Worm (Caenorhabditis elegans) whole organism, L1 larva: Measurements from ENCODE around the gene Y110A2AL.5.
A peak's percentile ranks its signal among the peaks of the same experiment; 100 is the strongest.

Experiments used
- C04F5.9 ChIP-seq: sonication (generic microtip); optimal IDR thresholded peaks from 2 replicates; lab custom pipeline; 2016; ENCODE audit warnings: missing genetic modification characterization, missing compliant biosample characterization
- C16A3.4 ChIP-seq: fragments of 150-350 bp; optimal IDR thresholded peaks from 2 replicates; lab custom pipeline; 2014; ENCODE audit warnings: missing biosample characterization, missing genetic modification characterization
- F16B12.6 ChIP-seq: fragments of 150-350 bp; optimal IDR thresholded peaks from 2 replicates; lab custom pipeline; 2014; ENCODE audit warnings: missing biosample characterization, missing genetic modification characterization
- Y116A8C.19 ChIP-seq: sonication (generic microtip); optimal IDR thresholded peaks from 2 replicates; lab custom pipeline; 2016; ENCODE audit warnings: missing compliant biosample characterization, missing genetic modification characterization, borderline replicate concordance
- aha-1 ChIP-seq: fragments of 150-350 bp; optimal IDR thresholded peaks from 2 replicates; lab custom pipeline; 2014; ENCODE audit warnings: missing biosample characterization, missing genetic modification characterization
- alr-1 ChIP-seq: fragments of 200-800 bp; sonication (Bioruptor generic); optimal IDR thresholded peaks from 2 replicates; lab custom pipeline; 2018; ENCODE audit warnings: borderline replicate concordance, mild to moderate bottlenecking, missing genetic modification characterization, missing compliant biosample characterization
- aly-2 ChIP-seq: fragments of 150-350 bp; optimal IDR thresholded peaks from 2 replicates; lab custom pipeline; 2014; ENCODE audit warnings: missing biosample characterization, missing genetic modification characterization
- ama-1 ChIP-seq: fragments of 150-350 bp; optimal IDR thresholded peaks from 2 replicates; lab custom pipeline; 2014
- ceh-63 ChIP-seq: fragments of 200-800 bp; sonication (Bioruptor generic); optimal IDR thresholded peaks from 2 replicates; lab custom pipeline; 2018; ENCODE audit warnings: mild to moderate bottlenecking, missing genetic modification characterization, missing compliant biosample characterization
- ceh-88 ChIP-seq: fragments of 200-800 bp; sonication (Bioruptor generic); IDR thresholded peaks from 2 replicates; pipeline ENCODE4 v1.3.6; 2022; ENCODE audit warnings: missing genetic modification characterization, missing compliant biosample characterization
- ces-1 ChIP-seq: fragments of 150-350 bp; optimal IDR thresholded peaks from 2 replicates; lab custom pipeline; 2014; ENCODE audit warnings: missing biosample characterization, missing genetic modification reagents, missing genetic modification characterization
- dsc-1 ChIP-seq: sonication (generic microtip); optimal IDR thresholded peaks from 2 replicates; lab custom pipeline; 2016; ENCODE audit warnings: mild to moderate bottlenecking, missing genetic modification characterization, missing compliant biosample characterization
- efl-1 ChIP-seq, 4 experiments: fragments of 150-350 bp; optimal IDR thresholded peaks in 3 of 4; peaks in 1 of 4; 1 replicate in 1 of 4; 2 replicates in 3 of 4; lab custom pipeline; 2014; ENCODE audit warnings: missing biosample characterization in 2 of 4, missing genetic modification characterization in 2 of 4, missing genetic modification reagents in 2 of 4
- efl-3 ChIP-seq: fragments of 200-800 bp; sonication (Bioruptor generic); optimal IDR thresholded peaks from 2 replicates; lab custom pipeline; 2018; ENCODE audit warnings: mild to moderate bottlenecking, missing genetic modification characterization, missing compliant biosample characterization
- egl-13 ChIP-seq: sonication (generic microtip); optimal IDR thresholded peaks from 2 replicates; lab custom pipeline; 2016; ENCODE audit warnings: missing genotype, missing genetic modification reagents, missing genetic modification characterization, missing compliant biosample characterization
- elt-3 ChIP-seq, 6 experiments: fragments of 150-350 bp in 1 of 6; sonication (generic microtip); optimal IDR thresholded peaks; 2 replicates each; lab custom pipeline; 2017 to 2018; ENCODE audit warnings: missing biosample characterization in 6 of 6, missing genetic modification characterization in 6 of 6, inconsistent platforms in 1 of 6
- fkh-10 ChIP-seq: sonication (generic microtip); optimal IDR thresholded peaks from 2 replicates; lab custom pipeline; 2017; ENCODE audit warnings: missing biosample characterization, missing genetic modification reagents, missing genetic modification characterization
- fkh-4 ChIP-seq: sonication (generic microtip); optimal IDR thresholded peaks from 2 replicates; lab custom pipeline; 2016; ENCODE audit warnings: missing compliant biosample characterization, missing genetic modification characterization, borderline replicate concordance
- fos-1 ChIP-seq: fragments of 150-350 bp; optimal IDR thresholded peaks from 2 replicates; lab custom pipeline; 2014; ENCODE audit warnings: missing biosample characterization, missing genetic modification characterization
- hlh-4 ChIP-seq: sonication (generic microtip); optimal IDR thresholded peaks from 2 replicates; lab custom pipeline; 2016; ENCODE audit warnings: mild to moderate bottlenecking, missing genetic modification characterization, missing compliant biosample characterization
- lin-13 ChIP-seq: fragments of 150-350 bp; optimal IDR thresholded peaks from 2 replicates; lab custom pipeline; 2014; ENCODE audit warnings: missing biosample characterization, missing genetic modification reagents, missing genetic modification characterization
- lin-35 ChIP-seq, 2 experiments: fragments of 150-350 bp; optimal IDR thresholded peaks; 2 replicates each; lab custom pipeline; 2014; ENCODE audit warnings: missing biosample characterization in 2 of 2, missing genetic modification characterization in 2 of 2, missing genetic modification reagents in 2 of 2
- lin-39 ChIP-seq: fragments of 150-350 bp; optimal IDR thresholded peaks from 2 replicates; lab custom pipeline; 2014; ENCODE audit warnings: missing biosample characterization, missing genetic modification reagents, missing genetic modification characterization
- lir-3 ChIP-seq: sonication (generic microtip); optimal IDR thresholded peaks from 2 replicates; lab custom pipeline; 2016; ENCODE audit warnings: mild to moderate bottlenecking, missing genetic modification characterization, moderate library complexity, missing compliant biosample characterization; ENCODE audit not compliant: poor library complexity
- lsy-2 ChIP-seq, 2 experiments: fragments of 150-350 bp; optimal IDR thresholded peaks; 2 replicates each; lab custom pipeline; 2014; ENCODE audit warnings: missing biosample characterization in 2 of 2, missing genetic modification characterization in 2 of 2
- mab-9 ChIP-seq: fragments of 200-800 bp; sonication (Bioruptor generic); IDR thresholded peaks from 2 replicates; pipeline ENCODE4 v1.3.6; 2022; ENCODE audit warnings: missing genetic modification reagents, missing genetic modification characterization, missing compliant biosample characterization
- mef-2 ChIP-seq: fragments of 150-350 bp; optimal IDR thresholded peaks from 2 replicates; lab custom pipeline; 2014; ENCODE audit warnings: missing biosample characterization, missing genetic modification characterization
- nhr-11 ChIP-seq: fragments of 150-350 bp; optimal IDR thresholded peaks from 2 replicates; lab custom pipeline; 2014; ENCODE audit warnings: missing biosample characterization, missing genetic modification characterization
- nhr-19 ChIP-seq: fragments of 200-800 bp; sonication (Bioruptor generic); conservative IDR thresholded peaks from 2 replicates; pipeline ENCODE4 v1.3.6; 2022; ENCODE audit warnings: missing genetic modification characterization, missing compliant biosample characterization
- nhr-28 ChIP-seq: fragments of 150-350 bp; optimal IDR thresholded peaks from 2 replicates; lab custom pipeline; 2014; ENCODE audit warnings: missing biosample characterization, missing genetic modification characterization
- nhr-47 ChIP-seq: sonication (generic microtip); optimal IDR thresholded peaks from 2 replicates; lab custom pipeline; 2016; ENCODE audit warnings: mild to moderate bottlenecking, missing genetic modification characterization, moderate library complexity, missing compliant biosample characterization
- nhr-76 ChIP-seq: sonication (generic microtip); optimal IDR thresholded peaks from 2 replicates; lab custom pipeline; 2017; ENCODE audit warnings: missing biosample characterization, missing genetic modification characterization
- nhr-84 ChIP-seq: sonication (generic microtip); optimal IDR thresholded peaks from 2 replicates; lab custom pipeline; 2017; ENCODE audit warnings: missing biosample characterization, missing genetic modification characterization
- nhr-90 ChIP-seq: sonication (generic microtip); optimal IDR thresholded peaks from 2 replicates; lab custom pipeline; 2016; ENCODE audit warnings: mild to moderate bottlenecking, missing genetic modification characterization, missing compliant biosample characterization; ENCODE audit not compliant: poor library complexity
- pag-3 ChIP-seq: sonication (generic microtip); optimal IDR thresholded peaks from 2 replicates; lab custom pipeline; 2017; ENCODE audit warnings: missing genetic modification characterization, mild to moderate bottlenecking, missing compliant biosample characterization, antibody characterized with exemption, borderline replicate concordance; ENCODE audit not compliant: insufficient read depth
- pax-3 ChIP-seq: fragments of 200-800 bp; sonication (Bioruptor generic); optimal IDR thresholded peaks from 2 replicates; lab custom pipeline; 2018; ENCODE audit warnings: mild to moderate bottlenecking, missing genetic modification characterization, moderate library complexity, missing compliant biosample characterization
- pqm-1 ChIP-seq: sonication (generic microtip); optimal IDR thresholded peaks from 3 replicates; lab custom pipeline; 2017; ENCODE audit warnings: missing biosample characterization, missing genetic modification characterization
- rnt-1 ChIP-seq: sonication (generic microtip); optimal IDR thresholded peaks from 2 replicates; lab custom pipeline; 2016; ENCODE audit warnings: mild to moderate bottlenecking, missing genetic modification characterization, moderate library complexity, missing compliant biosample characterization
- skn-1 ChIP-seq: fragments of 150-350 bp; optimal IDR thresholded peaks from 2 replicates; lab custom pipeline; 2014; ENCODE audit warnings: missing biosample characterization, missing genetic modification characterization
- sox-4 ChIP-seq: sonication (generic microtip); optimal IDR thresholded peaks from 2 replicates; lab custom pipeline; 2016; ENCODE audit warnings: missing genetic modification characterization, missing compliant biosample characterization
- sptf-1 ChIP-seq: fragments of 150-350 bp; optimal IDR thresholded peaks from 2 replicates; lab custom pipeline; 2014; ENCODE audit warnings: missing biosample characterization, missing genetic modification characterization
- sup-37 ChIP-seq: fragments of 200-800 bp; sonication (Bioruptor generic); optimal IDR thresholded peaks from 2 replicates; lab custom pipeline; 2018; ENCODE audit warnings: mild to moderate bottlenecking, missing genetic modification characterization, missing compliant biosample characterization
- swsn-7 ChIP-seq: sonication (generic microtip); optimal IDR thresholded peaks from 2 replicates; lab custom pipeline; 2016; ENCODE audit warnings: missing genetic modification characterization, missing compliant biosample characterization
- tlp-1 ChIP-seq: fragments of 150-350 bp; optimal IDR thresholded peaks from 2 replicates; lab custom pipeline; 2014; ENCODE audit warnings: missing biosample characterization, missing genetic modification characterization
- unc-30 ChIP-seq: sonication (generic microtip); optimal IDR thresholded peaks from 2 replicates; lab custom pipeline; 2017; ENCODE audit warnings: missing biosample characterization, missing genetic modification characterization
- unc-86 ChIP-seq: sonication (generic microtip); optimal IDR thresholded peaks from 2 replicates; lab custom pipeline; 2016; ENCODE audit warnings: missing genetic modification characterization, missing compliant biosample characterization
- unc-98 ChIP-seq: fragments of 200-800 bp; sonication (Bioruptor generic); IDR thresholded peaks from 2 replicates; pipeline ENCODE4 v1.3.6; 2022; ENCODE audit warnings: missing genetic modification characterization, missing compliant biosample characterization
- xbp-1 ChIP-seq: sonication (generic microtip); optimal IDR thresholded peaks from 2 replicates; lab custom pipeline; 2016; ENCODE audit warnings: missing genetic modification characterization, missing compliant biosample characterization
- zag-1 ChIP-seq: fragments of 150-350 bp; optimal IDR thresholded peaks from 2 replicates; lab custom pipeline; 2014; ENCODE audit warnings: missing biosample characterization, missing genetic modification characterization
- ztf-4 ChIP-seq: fragments of 150-350 bp; optimal IDR thresholded peaks from 2 replicates; lab custom pipeline; 2014; ENCODE audit warnings: missing biosample characterization, missing genetic modification characterization

Gene Y110A2AL.5

DNA sequence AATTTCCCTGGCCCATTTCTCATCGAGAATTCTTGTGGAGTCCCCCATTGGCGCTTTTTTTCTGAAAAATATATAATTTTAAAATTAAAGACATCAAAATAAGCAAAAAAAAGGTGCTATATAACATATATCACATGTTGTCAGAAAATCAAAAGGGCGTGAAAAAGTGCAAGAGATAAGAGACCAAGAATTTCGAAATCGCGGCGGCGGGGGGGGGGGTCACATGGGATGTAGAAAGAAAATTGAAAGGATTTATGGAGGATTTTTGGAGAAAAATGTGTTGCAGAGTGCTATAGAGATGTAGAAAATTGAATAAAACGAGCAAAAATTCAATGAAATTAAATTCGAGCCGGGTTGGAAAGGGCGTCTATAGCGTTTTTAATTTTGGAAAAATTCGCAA is 33.2 kb upstream of the Y110A2AL.5 start, which contains the start of gene K12H6.6 (continued):
- TF ChIP-seq C16A3.4 (tag; lab: Kevin White, UChicago), result no peak
- no peak for TF ChIP-seq pag-3 (tag; lab: Kevin White, UChicago)
- TF ChIP-seq sup-37 (GFP tag; lab: Kevin White, UChicago), result no peak
- TF ChIP-seq ceh-88 (GFP tag; lab: Robert Waterston, UW), result no peak
- no peak for TF ChIP-seq elt-3 (tag; optimal IDR thresholded peaks at IDR 0.05; lab: Kevin White, UChicago)
- no peak for TF ChIP-seq swsn-7
- peak; percentile 43 for TF ChIP-seq skn-1 (tag; lab: Kevin White, UChicago)
- TF ChIP-seq aly-2 (tag; lab: Kevin White, UChicago), result no peak
- TF ChIP-seq hlh-4 (tag; lab: Kevin White, UChicago), result no peak
- TF ChIP-seq pax-3 (tag; lab: Kevin White, UChicago), result no peak
- TF ChIP-seq ztf-4 (tag; lab: Kevin White, UChicago), result no peak
- no peak for TF ChIP-seq ceh-63 (GFP tag; lab: Kevin White, UChicago)
- TF ChIP-seq nhr-84 (tag; lab: Kevin White, UChicago), result no peak
- TF ChIP-seq xbp-1 (tag; lab: Kevin White, UChicago), result no peak
- TF ChIP-seq nhr-76 (tag; lab: Kevin White, UChicago), result no peak
- no peak for TF ChIP-seq F16B12.6 (tag; lab: Kevin White, UChicago)
- no peak for TF ChIP-seq Y116A8C.19
- TF ChIP-seq sox-4 (tag; lab: Kevin White, UChicago), result no peak
- TF ChIP-seq, all 84 proteins: peak for 8

DNA sequence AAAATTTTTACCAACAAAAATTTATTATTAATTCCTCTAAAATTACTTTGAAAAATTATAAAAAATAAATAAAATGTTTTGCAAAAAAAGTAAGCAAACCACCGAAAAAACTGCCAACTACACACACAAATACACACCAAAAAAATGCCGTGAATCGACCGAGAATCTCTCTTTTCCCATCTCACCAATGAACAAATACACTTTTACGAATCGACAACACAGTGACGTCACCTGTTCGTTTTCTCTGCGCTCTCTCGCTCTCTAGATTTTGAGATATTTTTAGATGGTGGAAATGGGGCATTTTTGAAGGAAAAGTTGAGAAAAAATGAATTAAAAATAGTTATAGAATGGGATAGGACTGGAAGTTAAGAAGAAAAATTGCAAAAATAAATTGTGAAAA is 32.2 kb upstream of the Y110A2AL.5 start:
- TF ChIP-seq sox-4 (tag; lab: Kevin White, UChicago) (no peak), C04F5.9 (no peak), ceh-88 (GFP tag; lab: Robert Waterston, UW) (no peak), nhr-19 (GFP tag; lab: Robert Waterston, UW) (no peak), lin-39 (tag; lab: Kevin White, UChicago) (no peak), zag-1 (tag; lab: Kevin White, UChicago) (no peak), sup-37 (GFP tag; lab: Kevin White, UChicago) (no peak), fos-1 (tag; lab: Kevin White, UChicago) (no peak), ama-1 (no peak), dsc-1 (tag; lab: Kevin White, UChicago) (no peak), mab-9 (no peak), alr-1 (tag; lab: Kevin White, UChicago) (no peak), nhr-90 (tag; lab: Kevin White, UChicago) (peak; percentile 6), ceh-63 (GFP tag; lab: Kevin White, UChicago) (no peak), sptf-1 (tag; lab: Kevin White, UChicago) (no peak), nhr-84 (tag; lab: Kevin White, UChicago) (no peak), skn-1 (tag; lab: Kevin White, UChicago) (no peak), aly-2 (tag; lab: Kevin White, UChicago) (no peak), aha-1 (no peak), mef-2 (peak; percentile 43), tlp-1 (tag; lab: Kevin White, UChicago) (no peak), ces-1 (GFP tag; lab: Kevin White, UChicago) (no peak), pqm-1 (tag; lab: Kevin White, UChicago) (no peak), rnt-1 (tag; lab: Kevin White, UChicago) (peak; percentile 41), C16A3.4 (tag; lab: Kevin White, UChicago) (no peak), lir-3 (tag; lab: Kevin White, UChicago) (no peak), elt-3 (tag; optimal IDR thresholded peaks at IDR 0.05; lab: Kevin White, UChicago) (peak in 1 of 6 experiments; percentile 38), lsy-2 (tag; optimal IDR thresholded peaks at IDR 0.05; lab: Kevin White, UChicago) (peak; percentile 40 to 54), nhr-47 (tag; lab: Kevin White, UChicago) (no peak), efl-1 (optimal IDR thresholded peaks at IDR 0.05; lab: Kevin White, UChicago) (peak; percentile 13 to 36), efl-1 (GFP tag; optimal IDR thresholded peaks at IDR 0.05 in 1 of 2; lab: Kevin White, UChicago) (no peak), nhr-28 (no peak), fkh-4 (tag; lab: Kevin White, UChicago) (no peak), fkh-10 (GFP tag; lab: Kevin White, UChicago) (no peak), unc-86 (tag; lab: Kevin White, UChicago) (no peak), nhr-11 (no peak), F16B12.6 (tag; lab: Kevin White, UChicago) (no peak), efl-3 (GFP tag; lab: Kevin White, UChicago) (no peak), unc-30 (tag; lab: Kevin White, UChicago) (no peak), lin-35 (GFP tag; optimal IDR thresholded peaks at IDR 0.05; lab: Kevin White, UChicago) (peak in 1 of 2 experiments; percentile 37), lin-13 (GFP tag; lab: Kevin White, UChicago) (no peak), unc-98 (GFP tag; lab: Robert Waterston, UW) (no peak), egl-13 (no peak)
